Worm (Caenorhabditis elegans) whole organism, early embryonic: ENCODE results near the gene grsp-2.

Experiments
- B0310.2 ChIP-seq: sonication (generic microtip); optimal IDR thresholded peaks from 2 replicates; lab custom pipeline; 2016; ENCODE audit warnings: mild to moderate bottlenecking, missing genetic modification characterization, missing compliant biosample characterization
- F13C5.2 ChIP-seq: sonication (generic microtip); optimal IDR thresholded peaks from 2 replicates; lab custom pipeline; 2017; ENCODE audit warnings: mild to moderate bottlenecking, missing genetic modification characterization, inconsistent platforms, missing compliant biosample characterization
- ama-1 ChIP-seq: fragments of 150-350 bp; optimal IDR thresholded peaks from 2 replicates; lab custom pipeline; 2014
- ets-7 ChIP-seq: sonication (generic microtip); optimal IDR thresholded peaks from 2 replicates; lab custom pipeline; 2016; ENCODE audit warnings: missing genotype, missing genetic modification characterization, missing compliant biosample characterization
- flt-1 ChIP-seq: fragments of 200-800 bp; sonication (Bioruptor generic); IDR thresholded peaks from 2 replicates; pipeline ENCODE4 v1.3.6; 2022; ENCODE audit warnings: missing genetic modification characterization, missing compliant biosample characterization
- hmbx-1 ChIP-seq: sonication (generic microtip); optimal IDR thresholded peaks from 2 replicates; lab custom pipeline; 2016; ENCODE audit warnings: mild to moderate bottlenecking, missing genetic modification characterization, missing compliant biosample characterization
- hmg-4 ChIP-seq: fragments of 200-800 bp; sonication (Bioruptor generic); optimal IDR thresholded peaks from 2 replicates; lab custom pipeline; 2018; ENCODE audit warnings: mild to moderate bottlenecking, missing genetic modification characterization, missing compliant biosample characterization
- hnd-1 ChIP-seq: sonication (generic microtip); optimal IDR thresholded peaks from 2 replicates; lab custom pipeline; 2016; ENCODE audit warnings: missing genetic modification characterization, missing compliant biosample characterization
- pes-1 ChIP-seq: fragments of 200-800 bp; sonication (Bioruptor generic); IDR thresholded peaks from 2 replicates; pipeline ENCODE4 v1.3.6; 2022; ENCODE audit warnings: missing genetic modification reagents, missing genetic modification characterization, missing compliant biosample characterization
- scrt-1 ChIP-seq: fragments of 200-800 bp; sonication (Bioruptor generic); IDR thresholded peaks from 2 replicates; pipeline ENCODE4 v1.3.6; 2022; ENCODE audit warnings: missing genetic modification characterization, missing compliant biosample characterization
- sea-1 ChIP-seq: fragments of 200-800 bp; sonication (Bioruptor generic); conservative IDR thresholded peaks from 2 replicates; pipeline ENCODE4 v1.3.6; 2022; ENCODE audit warnings: missing genetic modification characterization, missing compliant biosample characterization
- tbx-11 ChIP-seq: fragments of 200-800 bp; sonication (Bioruptor generic); IDR thresholded peaks from 2 replicates; pipeline ENCODE4 v1.3.6; 2022; ENCODE audit warnings: missing genetic modification characterization, missing compliant biosample characterization

- no peak for TF ChIP-seq ets-7 (tag; lab: Kevin White, UChicago)
- TF ChIP-seq scrt-1 (GFP tag; lab: Robert Waterston, UW): no peak
- TF ChIP-seq pes-1 (GFP tag; lab: Robert Waterston, UW): no peak
- no peak for TF ChIP-seq tbx-11
- no peak for TF ChIP-seq hmbx-1 (tag; lab: Kevin White, UChicago)
- no peak for TF ChIP-seq ama-1 (lab: Kevin White, UChicago)
- no peak for TF ChIP-seq sea-1
- no peak for TF ChIP-seq B0310.2 (tag; lab: Kevin White, UChicago)
- TF ChIP-seq hnd-1 (tag; lab: Kevin White, UChicago): no peak
- TF ChIP-seq flt-1 (GFP tag; lab: Robert Waterston, UW): no peak
- no peak for TF ChIP-seq hmg-4 (GFP tag; lab: Kevin White, UChicago)
- TF ChIP-seq F13C5.2: no peak
Observed at ce11 chrIV:8853301-8853700, 37.2 kb downstream of the grsp-2 start.
